Fruit fly (Drosophila melanogaster) whole organism, embryonic: ENCODE data around the gene NdufV3.

Experiments
- Asciz ChIP-seq: fragments of 200-800 bp; sonication (Bioruptor generic); optimal IDR thresholded peaks from 2 replicates; lab custom pipeline; 2017; ENCODE audit warnings: missing biosample characterization, mild to moderate bottlenecking, missing genetic modification characterization, missing genetic modification reagents
- CG11247 ChIP-seq: fragments of 200-800 bp; sonication (Bioruptor generic); IDR thresholded peaks from 2 replicates; pipeline ENCODE4 v1.3.6; 2022; ENCODE audit warnings: missing biosample characterization, missing genetic modification characterization
- CG15479 ChIP-seq: fragments of 200-800 bp; sonication (Bioruptor generic); optimal IDR thresholded peaks from 3 replicates; lab custom pipeline; 2019; ENCODE audit warnings: missing biosample characterization, mild to moderate bottlenecking, missing genetic modification characterization, moderate library complexity
- CG18011 ChIP-seq: fragments of 200-800 bp; sonication (Bioruptor generic); optimal IDR thresholded peaks from 2 replicates; lab custom pipeline; 2017; ENCODE audit warnings: missing biosample characterization, missing genetic modification characterization, mild to moderate bottlenecking, moderate library complexity, missing genotype
- CG33557 ChIP-seq: fragments of 200-800 bp; sonication (Bioruptor generic); optimal IDR thresholded peaks from 2 replicates; lab custom pipeline; 2019; ENCODE audit warnings: missing biosample characterization, mild to moderate bottlenecking, missing genetic modification characterization, moderate library complexity
- CG4424 ChIP-seq: fragments of 200-800 bp; sonication (Bioruptor generic); optimal IDR thresholded peaks from 3 replicates; lab custom pipeline; 2016; ENCODE audit warnings: missing biosample characterization, missing genetic modification characterization
- CG6272 ChIP-seq: fragments of 200-800 bp; sonication (Bioruptor generic); IDR thresholded peaks from 2 replicates; pipeline ENCODE4 v1.3.6; 2022; ENCODE audit warnings: missing biosample characterization, missing genetic modification characterization
- CG6654 ChIP-seq: fragments of 200-800 bp; sonication (Bioruptor generic); optimal IDR thresholded peaks from 2 replicates; lab custom pipeline; 2017; ENCODE audit warnings: missing biosample characterization, mild to moderate bottlenecking, missing genetic modification characterization
- CG6854 ChIP-seq: fragments of 200-800 bp; sonication (Bioruptor generic); optimal IDR thresholded peaks from 3 replicates; lab custom pipeline; 2017; ENCODE audit warnings: missing biosample characterization, mild to moderate bottlenecking, missing genetic modification characterization
- CG8290 ChIP-seq, 3 experiments: fragments of 200-800 bp; sonication (Bioruptor generic); optimal IDR thresholded peaks; 2 replicates each; lab custom pipeline; 2016 to 2019; ENCODE audit warnings: missing biosample characterization in 3 of 3, missing genetic modification characterization in 3 of 3, mild to moderate bottlenecking in 2 of 3, moderate library complexity in 1 of 3
- CG8924 ChIP-seq: fragments of 200-800 bp; optimal IDR thresholded peaks from 3 replicates; lab custom pipeline; 2019; ENCODE audit warnings: missing biosample characterization, mild to moderate bottlenecking, missing genetic modification characterization, moderate library complexity
- CTCF ChIP-seq: fragments of 200-800 bp; sonication (Bioruptor generic); optimal IDR thresholded peaks from 2 replicates; lab custom pipeline; 2017; ENCODE audit warnings: missing biosample characterization, mild to moderate bottlenecking, missing genetic modification characterization, moderate library complexity
- D ChIP-seq, 2 experiments: fragments of 200-800 bp in 1 of 2; fragments of >200 bp in 1 of 2; sonication (Bioruptor generic) in 1 of 2; optimal IDR thresholded peaks; 2 replicates in 1 of 2; 3 replicates in 1 of 2; lab custom pipeline; 2017; ENCODE audit warnings: mild to moderate bottlenecking in 1 of 2, missing biosample characterization in 1 of 2, missing genetic modification characterization in 1 of 2, missing genetic modification reagents in 1 of 2
- Dip2 ChIP-seq: fragments of 200-800 bp; sonication (Bioruptor generic); IDR thresholded peaks from 2 replicates; pipeline ENCODE4 v1.3.6; 2022; ENCODE audit warnings: missing biosample characterization, missing genetic modification characterization
- Doc3 ChIP-seq: fragments of 200-800 bp; sonication (Bioruptor generic); IDR thresholded peaks from 3 replicates; pipeline ENCODE4 v1.3.6; 2022; ENCODE audit warnings: missing biosample characterization, missing genetic modification characterization; ENCODE audit not compliant: partially characterized antibody
- Ets65A ChIP-seq: fragments of 200-800 bp; sonication (Bioruptor generic); peaks from one replicate; lab custom pipeline; 2016; ENCODE audit warnings: missing biosample characterization, missing genetic modification characterization
- Fer1 ChIP-seq: fragments of 200-800 bp; sonication (Bioruptor generic); optimal IDR thresholded peaks from 2 replicates; lab custom pipeline; 2017; ENCODE audit warnings: missing biosample characterization, mild to moderate bottlenecking, missing genetic modification characterization
- H2.0 ChIP-seq: fragments of 200-800 bp; sonication (Bioruptor generic); IDR thresholded peaks from 2 replicates; pipeline ENCODE4 v1.3.6; 2022; ENCODE audit warnings: missing biosample characterization, missing genetic modification characterization
- Kr ChIP-seq: fragments of 200-800 bp; sonication (Bioruptor generic); optimal IDR thresholded peaks from 2 replicates; lab custom pipeline; 2017; ENCODE audit warnings: missing biosample characterization, mild to moderate bottlenecking, missing genetic modification characterization
- MTF-1 ChIP-seq: fragments of 200-800 bp; sonication (Bioruptor generic); optimal IDR thresholded peaks from 2 replicates; lab custom pipeline; 2018; ENCODE audit warnings: missing biosample characterization, mild to moderate bottlenecking, missing genetic modification characterization, borderline replicate concordance
- Med ChIP-seq: fragments of 200-800 bp; sonication (Bioruptor generic); peaks from one replicate; lab custom pipeline; 2016; ENCODE audit warnings: missing biosample characterization, missing genetic modification characterization, mild to moderate bottlenecking, inconsistent platforms, moderate library complexity
- Myb ChIP-seq: fragments of 200-800 bp; sonication (Bioruptor generic); optimal IDR thresholded peaks from 2 replicates; lab custom pipeline; 2016; ENCODE audit warnings: missing biosample characterization, missing genetic modification characterization
- Xrp1 ChIP-seq: fragments of 200-800 bp; sonication (Bioruptor generic); IDR thresholded peaks from 2 replicates; pipeline ENCODE4 v1.3.6; 2022; ENCODE audit warnings: missing biosample characterization, missing genetic modification characterization
- ato ChIP-seq: fragments of 200-800 bp; sonication (Bioruptor generic); IDR thresholded peaks from 2 replicates; pipeline ENCODE4 v1.3.6; 2022; ENCODE audit warnings: missing biosample characterization, missing genetic modification characterization; ENCODE audit not compliant: partially characterized antibody
- bcd ChIP-seq: fragments of 200-800 bp; sonication (Bioruptor generic); optimal IDR thresholded peaks from 2 replicates; lab custom pipeline; 2017; ENCODE audit warnings: missing biosample characterization, mild to moderate bottlenecking, missing genetic modification characterization
- cad ChIP-seq: fragments of >200 bp; optimal IDR thresholded peaks from 2 replicates; lab custom pipeline; 2017; ENCODE audit warnings: missing biosample characterization, missing genetic modification characterization
- dpn ChIP-seq, 2 experiments: fragments of 200-800 bp; sonication (Bioruptor generic); optimal IDR thresholded peaks; 3 replicates each; lab custom pipeline; 2016; ENCODE audit warnings: missing biosample characterization in 2 of 2, missing genetic modification characterization in 2 of 2
- eyg ChIP-seq: fragments of 200-800 bp; sonication (Bioruptor generic); optimal IDR thresholded peaks from 3 replicates; lab custom pipeline; 2016; ENCODE audit warnings: missing biosample characterization, missing genetic modification characterization
- fd102C ChIP-seq: fragments of 200-800 bp; sonication (Bioruptor generic); optimal IDR thresholded peaks from 2 replicates; lab custom pipeline; 2018; ENCODE audit warnings: missing biosample characterization, mild to moderate bottlenecking, missing genetic modification characterization, moderate library complexity
- ind ChIP-seq: fragments of 200-800 bp; sonication (Bioruptor generic); optimal IDR thresholded peaks from 3 replicates; lab custom pipeline; 2016; ENCODE audit warnings: missing biosample characterization, missing genetic modification characterization
- nmo ChIP-seq: fragments of 200-800 bp; sonication (Bioruptor generic); optimal IDR thresholded peaks from 2 replicates; lab custom pipeline; 2018; ENCODE audit warnings: missing biosample characterization, mild to moderate bottlenecking, missing genetic modification characterization, moderate library complexity
- onecut ChIP-seq: fragments of 200-800 bp; sonication (Bioruptor generic); IDR thresholded peaks from 2 replicates; pipeline ENCODE4 v1.3.6; 2022; ENCODE audit warnings: missing biosample characterization, missing genetic modification characterization
- prd ChIP-seq, 3 experiments: fragments of >200 bp in 2 of 3; fragments of 200-800 bp in 1 of 3; sonication (Bioruptor generic) in 1 of 3; optimal IDR thresholded peaks in 2 of 3; IDR thresholded peaks in 1 of 3; 2 replicates in 2 of 3; 3 replicates in 1 of 3; pipeline versions ENCODE4 v1.3.6 to Lab custom; 2017 to 2022; ENCODE audit warnings: missing biosample characterization in 1 of 3, missing genetic modification characterization in 1 of 3
- ranshi ChIP-seq: fragments of 200-800 bp; sonication (Bioruptor generic); IDR thresholded peaks from 2 replicates; pipeline ENCODE4 v1.3.6; 2022; ENCODE audit warnings: missing biosample characterization, missing genetic modification characterization
- run ChIP-seq: fragments of 200-800 bp; sonication (Bioruptor generic); optimal IDR thresholded peaks from 3 replicates; lab custom pipeline; 2018; ENCODE audit warnings: missing biosample characterization, mild to moderate bottlenecking, missing genetic modification characterization
- sens ChIP-seq: fragments of 200-800 bp; sonication (Bioruptor generic); peaks from one replicate; lab custom pipeline; 2016; ENCODE audit warnings: missing biosample characterization, missing genetic modification characterization
- tll ChIP-seq, 2 experiments: fragments of 200-800 bp in 1 of 2; fragments of >200 bp in 1 of 2; sonication (Bioruptor generic) in 1 of 2; optimal IDR thresholded peaks; 2 replicates each; lab custom pipeline; 2017 to 2019; ENCODE audit warnings: missing biosample characterization in 2 of 2, missing genetic modification characterization in 2 of 2, mild to moderate bottlenecking in 1 of 2, moderate library complexity in 1 of 2
- twi ChIP-seq: fragments of 200-800 bp; optimal IDR thresholded peaks from 2 replicates; lab custom pipeline; 2019; ENCODE audit warnings: missing biosample characterization, mild to moderate bottlenecking, missing genetic modification characterization, moderate library complexity
- z ChIP-seq: fragments of 200-800 bp; sonication (Bioruptor generic); IDR thresholded peaks from 3 replicates; pipeline ENCODE4 v1.3.6; 2022; ENCODE audit warnings: missing biosample characterization, missing genetic modification characterization
- zfh2 ChIP-seq: fragments of 200-800 bp; sonication (Bioruptor generic); optimal IDR thresholded peaks from 2 replicates; lab custom pipeline; 2016; ENCODE audit warnings: missing biosample characterization, missing genetic modification characterization

Gene NdufV3

dm6 chrX:11319916-11320315 is 29.9 kb upstream of the NdufV3 start:
- peak; percentile 20; the same call in 1 of the 2 replicates for TF ChIP-seq Dip2 (GFP tag; lab: Robert Waterston, UW)
- TF ChIP-seq MTF-1 (GFP tag; lab: Kevin White, UChicago) = no peak
- peak; percentile 74 for TF ChIP-seq CTCF (GFP tag; lab: Kevin White, UChicago)
- peak; percentile 67 for TF ChIP-seq CG8290 (GFP tag; optimal IDR thresholded peaks at IDR 0.05; lab: Kevin White, UChicago)
- TF ChIP-seq CG8290 (tag; optimal IDR thresholded peaks at IDR 0.05; lab: Kevin White, UChicago) = no peak
- no peak for TF ChIP-seq ranshi (GFP tag; lab: Robert Waterston, UW)
- no peak for TF ChIP-seq CG18011 (GFP tag; lab: Kevin White, UChicago)

- TF ChIP-seq cad (peak; percentile 61), prd (optimal IDR thresholded peaks at IDR 0.05; lab: Kevin White, UChicago) (no peak), prd (GFP tag; IDR thresholded peaks at IDR 0.05; lab: Robert Waterston, UW) (no peak), ind (GFP tag; lab: Kevin White, UChicago) (no peak)
Observed at dm6 chrX:11322257-11322656, 27.5 kb upstream of the NdufV3 start, which contains the start of gene sisA. Gene sisA, minus strand, starts transcription at chrX:11322357.

dm6 chrX:11322659-11323058 is 27.1 kb upstream of the NdufV3 start:
- TF ChIP-seq dpn (GFP tag; optimal IDR thresholded peaks at IDR 0.05; lab: Kevin White, UChicago) = no peak
- TF ChIP-seq CG33557 (GFP tag; lab: Kevin White, UChicago) = no peak
- TF ChIP-seq Kr (GFP tag; lab: Kevin White, UChicago) = peak; percentile 11
- TF ChIP-seq run (tag; lab: Kevin White, UChicago) = no peak
- no peak for TF ChIP-seq Myb (GFP tag; lab: Kevin White, UChicago)
- TF ChIP-seq onecut (GFP tag; lab: Robert Waterston, UW) = no peak
- no peak for TF ChIP-seq CG6654 (GFP tag; lab: Kevin White, UChicago)
- TF ChIP-seq CG6272 (GFP tag; lab: Robert Waterston, UW) = no peak
- peak; percentile 53 for TF ChIP-seq Med (GFP tag; lab: Kevin White, UChicago)
- no peak for TF ChIP-seq CG8924 (tag; lab: Kevin White, UChicago)
- TF ChIP-seq Xrp1 (GFP tag; lab: Robert Waterston, UW) = no peak
- peak; percentile 45 for TF ChIP-seq sens (GFP tag; lab: Kevin White, UChicago)
- no peak for TF ChIP-seq zfh2 (GFP tag; lab: Kevin White, UChicago)
- no peak for TF ChIP-seq fd102C
- no peak for TF ChIP-seq Fer1 (GFP tag; lab: Kevin White, UChicago)
- no peak for TF ChIP-seq H2.0 (GFP tag; lab: Robert Waterston, UW)
- no peak for TF ChIP-seq twi (tag; lab: Kevin White, UChicago)
- TF ChIP-seq CG15479 = peak; percentile 86
- TF ChIP-seq z (GFP tag; lab: Robert Waterston, UW) = no peak
- TF ChIP-seq nmo (GFP tag; lab: Kevin White, UChicago) = no peak
- TF ChIP-seq CG4424 (GFP tag; lab: Kevin White, UChicago) = no peak
- peak in 1 of 2 experiments; percentile 95 for TF ChIP-seq tll (GFP tag; optimal IDR thresholded peaks at IDR 0.05; lab: Kevin White, UChicago)
- no peak for TF ChIP-seq Doc3
- TF ChIP-seq CG6854 (GFP tag; lab: Kevin White, UChicago) = no peak
- TF ChIP-seq CG11247 = no peak
- TF ChIP-seq D (optimal IDR thresholded peaks at IDR 0.05; lab: Kevin White, UChicago) = peak; percentile 51
- TF ChIP-seq D (GFP tag; optimal IDR thresholded peaks at IDR 0.05; lab: Kevin White, UChicago) = no peak
- no peak for TF ChIP-seq Asciz (GFP tag; lab: Kevin White, UChicago)
- no peak for TF ChIP-seq bcd (GFP tag; lab: Kevin White, UChicago)
- no peak for TF ChIP-seq ato (GFP tag; lab: Robert Waterston, UW)
- no peak for TF ChIP-seq Ets65A
- TF ChIP-seq eyg (GFP tag; lab: Kevin White, UChicago) = no peak
